Worm (Caenorhabditis elegans) whole organism, midembryonic: ENCODE measurements around the gene vha-18.

Source experiments
- T22C8.4 ChIP-seq: fragments of 200-800 bp; sonication (Bioruptor generic); IDR thresholded peaks from 2 replicates; pipeline ENCODE4 v1.3.6; 2022; ENCODE audit warnings: missing genetic modification characterization, missing compliant biosample characterization
- cog-1 ChIP-seq: sonication (generic microtip); optimal IDR thresholded peaks from 2 replicates; lab custom pipeline; 2016; ENCODE audit warnings: missing genetic modification characterization, missing compliant biosample characterization
- flt-1 ChIP-seq: fragments of 200-800 bp; sonication (Bioruptor generic); IDR thresholded peaks from 2 replicates; pipeline ENCODE4 v1.3.6; 2022; ENCODE audit warnings: missing genetic modification characterization, missing compliant biosample characterization
- klf-2 ChIP-seq: fragments of 200-800 bp; sonication (Bioruptor generic); conservative IDR thresholded peaks from 2 replicates; pipeline ENCODE4 v1.3.6; 2022; ENCODE audit warnings: missing genetic modification reagents, missing genetic modification characterization, missing compliant biosample characterization
- med-1 ChIP-seq: sonication (generic microtip); optimal IDR thresholded peaks from 2 replicates; lab custom pipeline; 2017; ENCODE audit warnings: missing genetic modification characterization, mild to moderate bottlenecking, missing compliant biosample characterization, antibody characterized with exemption, missing genetic modification reagents; ENCODE audit not compliant: insufficient read depth
- ref-1 ChIP-seq: fragments of 200-800 bp; sonication (Bioruptor generic); conservative IDR thresholded peaks from 2 replicates; pipeline ENCODE4 v1.3.6; 2022; ENCODE audit warnings: missing genetic modification reagents, missing genetic modification characterization, missing compliant biosample characterization
- tab-1 ChIP-seq: fragments of 200-800 bp; sonication (Bioruptor generic); IDR thresholded peaks from 2 replicates; pipeline ENCODE4 v1.3.6; 2022; ENCODE audit warnings: missing genetic modification characterization, missing compliant biosample characterization
- ztf-23 ChIP-seq: fragments of 200-800 bp; sonication (Bioruptor generic); IDR thresholded peaks from 2 replicates; pipeline ENCODE4 v1.3.6; 2022; ENCODE audit warnings: missing genetic modification reagents, missing genetic modification characterization, missing compliant biosample characterization
- ztf-29 ChIP-seq: fragments of 200-800 bp; sonication (Bioruptor generic); IDR thresholded peaks from 2 replicates; pipeline ENCODE4 v1.3.6; 2022; ENCODE audit warnings: missing genetic modification reagents, missing genetic modification characterization, missing compliant biosample characterization

DNA sequence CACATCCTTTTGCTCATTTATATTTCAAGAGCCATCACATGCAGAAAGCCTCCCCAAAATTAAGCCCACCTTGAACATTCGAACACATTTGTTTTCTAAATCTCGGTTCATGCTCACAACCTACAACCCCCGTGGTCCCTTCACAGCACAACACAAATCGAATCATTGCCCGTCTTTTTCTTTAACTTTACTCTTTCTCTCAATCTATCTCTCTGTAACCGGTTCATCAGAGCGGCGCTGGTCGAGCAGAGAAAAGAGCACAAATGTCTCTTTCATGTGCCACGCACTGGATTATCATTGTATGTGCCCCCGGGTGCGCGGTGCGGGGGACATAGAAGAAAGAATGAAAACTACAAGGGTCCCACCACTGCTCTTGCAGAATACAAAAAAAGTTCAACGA lies 22.0 kb upstream of the vha-18 start:
- TF ChIP-seq flt-1 (GFP tag; lab: Robert Waterston, UW) (no peak), ztf-29 (GFP tag; lab: Robert Waterston, UW) (no peak), ref-1 (GFP tag; lab: Robert Waterston, UW) (no peak), ztf-23 (no peak), cog-1 (tag; lab: Kevin White, UChicago) (no peak), T22C8.4 (GFP tag; lab: Robert Waterston, UW) (no peak), klf-2 (no peak), tab-1 (no peak), med-1 (GFP tag; lab: Kevin White, UChicago) (no peak)
